Worm (Caenorhabditis elegans) whole organism, L4/young adult: Measurements from ENCODE around the gene Y116A8C.19.

Experiments used
- W03F9.2 ChIP-seq: fragments of 150-350 bp; optimal IDR thresholded peaks from 2 replicates; lab custom pipeline; 2014; ENCODE audit warnings: missing biosample characterization, missing genetic modification characterization
- dao-5 ChIP-seq: sonication (generic microtip); optimal IDR thresholded peaks from 2 replicates; lab custom pipeline; 2016; ENCODE audit warnings: missing genotype, missing genetic modification characterization, moderate library complexity, missing compliant biosample characterization
- him-1 ChIP-seq: sonication (generic microtip); optimal IDR thresholded peaks from 2 replicates; lab custom pipeline; 2016; ENCODE audit warnings: missing genotype, missing genetic modification reagents, missing genetic modification characterization, missing compliant biosample characterization

Gene Y116A8C.19

ce11 chrIV:17040618-17041017, 1.2 kb upstream of the Y116A8C.19 start, which contains the start of gene Y116A8C.20:
Gene Y116A8C.20, plus strand, starts transcription at chrIV:17040918.
- no peak for TF ChIP-seq him-1 (tag; lab: Kevin White, UChicago)
- TF ChIP-seq W03F9.2, result no peak
- TF ChIP-seq dao-5 (tag; lab: Kevin White, UChicago), result no peak

DNA sequence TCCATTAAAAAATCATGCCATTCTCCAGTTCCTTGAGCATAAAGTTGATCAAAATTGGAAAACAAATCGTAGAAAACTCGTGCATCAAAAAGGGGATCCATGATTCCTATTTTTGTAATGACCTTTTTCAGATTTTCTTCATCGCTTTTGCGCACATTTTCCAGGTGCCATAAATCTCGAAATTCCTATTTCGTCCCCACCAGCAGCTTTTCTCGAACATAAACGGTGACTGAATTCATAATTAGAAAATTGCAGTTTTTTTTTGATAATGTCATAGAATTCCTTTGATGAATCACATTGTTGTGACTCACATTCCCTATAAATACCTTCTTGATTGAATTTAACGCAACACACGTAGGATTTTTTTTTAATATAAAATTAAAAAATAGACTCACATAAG, 9.0 kb downstream of the Y116A8C.19 start, which contains the start of gene nhr-229:
Gene nhr-229 (minus strand): TSS at position 101 of the 400 bp plus-strand sequence.
- TF ChIP-seq him-1 (tag; lab: Kevin White, UChicago) (no peak), dao-5 (tag; lab: Kevin White, UChicago) (no peak), W03F9.2 (no peak)

ce11 chrIV:17026568-17026967, 12.9 kb downstream of the Y116A8C.19 start:
- no peak for TF ChIP-seq W03F9.2
- no peak for TF ChIP-seq him-1 (tag; lab: Kevin White, UChicago)
- TF ChIP-seq dao-5 (tag; lab: Kevin White, UChicago), result no peak

- TF ChIP-seq him-1 (tag; lab: Kevin White, UChicago) (no peak), W03F9.2 (no peak), dao-5 (tag; lab: Kevin White, UChicago) (no peak)
Measured at ce11 chrIV:17025017-17025416, 14.4 kb downstream of the Y116A8C.19 start, which contains the start of gene dct-13. Gene dct-13, minus strand, starts transcription at chrIV:17025117.

- TF ChIP-seq him-1 (tag; lab: Kevin White, UChicago), result no peak
- TF ChIP-seq dao-5 (tag; lab: Kevin White, UChicago), result no peak
- TF ChIP-seq W03F9.2, result no peak
Measured at ce11 chrIV:17021042-17021441, 18.4 kb downstream of the Y116A8C.19 start.

ce11 chrIV:17010274-17010673, 29.2 kb downstream of the Y116A8C.19 start:
- no peak for TF ChIP-seq dao-5 (tag; lab: Kevin White, UChicago)
- TF ChIP-seq W03F9.2, result no peak
- no peak for TF ChIP-seq him-1 (tag; lab: Kevin White, UChicago)

DNA sequence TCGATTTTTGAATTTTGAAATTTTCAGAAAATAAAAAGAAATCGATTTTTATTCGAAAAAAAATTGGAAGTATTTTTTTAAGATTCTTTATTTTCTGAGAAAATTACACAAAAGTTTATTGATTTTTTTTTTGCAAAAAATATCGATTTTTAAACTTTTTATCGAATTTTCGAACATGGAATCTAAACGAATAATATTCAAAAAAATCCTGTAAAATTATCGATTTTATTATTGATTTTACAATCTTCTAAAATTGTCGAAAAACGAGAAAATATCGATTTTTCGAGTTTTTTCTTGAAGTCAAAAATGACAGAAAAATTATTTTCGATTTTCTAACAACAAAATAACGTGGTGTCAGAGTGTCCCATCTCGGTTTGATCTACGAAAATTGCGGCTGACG, 33.7 kb downstream of the Y116A8C.19 start:
- TF ChIP-seq him-1 (tag; lab: Kevin White, UChicago) (no peak), dao-5 (tag; lab: Kevin White, UChicago) (no peak), W03F9.2 (no peak)

- TF ChIP-seq W03F9.2, result peak; percentile 80
- no peak for TF ChIP-seq dao-5 (tag; lab: Kevin White, UChicago)
- TF ChIP-seq him-1 (tag; lab: Kevin White, UChicago), result no peak
Measured at ce11 chrIV:16995425-16995824, 44.0 kb downstream of the Y116A8C.19 start, which contains the start of gene rom-4. Gene rom-4, plus strand, starts transcription at chrIV:16995822.
